In the genomic region with DNA sequence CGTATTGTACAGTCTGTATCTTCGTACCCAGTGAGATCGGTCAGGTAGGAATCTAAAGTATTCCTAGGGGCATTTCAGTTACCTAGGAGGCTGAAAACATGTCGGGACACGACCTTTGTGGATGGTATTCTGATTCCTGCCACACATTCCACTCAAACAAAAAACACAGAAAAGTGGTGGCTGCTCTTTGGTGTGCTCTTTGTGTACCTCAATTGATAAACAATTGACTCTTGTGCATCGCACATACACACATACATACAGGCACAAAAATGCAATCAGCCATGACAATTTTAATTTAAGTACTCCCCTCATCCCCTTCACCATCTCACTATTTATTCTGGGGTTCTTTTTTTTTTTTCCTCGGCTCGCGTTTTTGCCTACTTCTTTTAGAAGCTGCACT, we compare ENCODE assay signal across 2 fruit fly cellular contexts.
TF ChIP-seq lines count a peak whose summit lies in the region.

No protein-coding gene starts in this region.

- no peak for TF ChIP-seq CTCF in whole organism, embryonic (GFP tag; optimal IDR thresholded peaks at IDR 0.05; lab: Kevin White, UChicago)

TF ChIP-seq in whole organism, adult, 20 proteins besides CTCF, POLR2A, EP300 and RAD21:
- TF ChIP-seq tj (GFP tag; optimal IDR thresholded peaks at IDR 0.05; lab: Kevin White, UChicago): peak; percentile 4
- TF ChIP-seq pad (GFP tag; optimal IDR thresholded peaks at IDR 0.05; lab: Kevin White, UChicago): no peak
- no peak for TF ChIP-seq CG7101 (tag; optimal IDR thresholded peaks at IDR 0.05; lab: Kevin White, UChicago)
- TF ChIP-seq toe (GFP tag; optimal IDR thresholded peaks at IDR 0.05; lab: Kevin White, UChicago): no peak
- no peak for TF ChIP-seq CG14711 (tag; optimal IDR thresholded peaks at IDR 0.05; lab: Kevin White, UChicago)

TF ChIP-seq in whole organism, embryonic, 481 proteins besides CTCF, POLR2A, EP300 and RAD21 (continues in another document):
- TF ChIP-seq CG7839 (tag; optimal IDR thresholded peaks at IDR 0.05; lab: Kevin White, UChicago): no peak
- TF ChIP-seq CG18011 (GFP tag; optimal IDR thresholded peaks at IDR 0.05; lab: Kevin White, UChicago): no peak
- no peak for TF ChIP-seq Doc3 (GFP tag; IDR thresholded peaks at IDR 0.05; lab: Robert Waterston, UW; ENCODE audit: partially characterized antibody)
- no peak for TF ChIP-seq TFAM (GFP tag; optimal IDR thresholded peaks at IDR 0.05; lab: Kevin White, UChicago)
- no peak for TF ChIP-seq ap (GFP tag; IDR thresholded peaks at IDR 0.05; lab: Robert Waterston, UW)
- no peak for TF ChIP-seq CG10267 (tag; optimal IDR thresholded peaks at IDR 0.05; lab: Kevin White, UChicago)
- TF ChIP-seq Jarid2 (GFP tag; optimal IDR thresholded peaks at IDR 0.05; lab: Kevin White, UChicago): no peak
- TF ChIP-seq sug (tag; optimal IDR thresholded peaks at IDR 0.05; lab: Kevin White, UChicago): no peak
- no peak for TF ChIP-seq salm (tag; optimal IDR thresholded peaks at IDR 0.05; lab: Kevin White, UChicago)
- TF ChIP-seq dysf (GFP tag; IDR thresholded peaks at IDR 0.05; lab: Robert Waterston, UW): 0 out of 3 replicates have a peak, but pooled peaks have one; percentile 18
- no peak for TF ChIP-seq grau (tag; optimal IDR thresholded peaks at IDR 0.05; lab: Kevin White, UChicago)
- peak; percentile 40 for TF ChIP-seq sqz (GFP tag; optimal IDR thresholded peaks at IDR 0.05; lab: Kevin White, UChicago)
- no peak for TF ChIP-seq CG2116 (GFP tag; optimal IDR thresholded peaks at IDR 0.05; lab: Kevin White, UChicago)
- no peak for TF ChIP-seq grn (GFP tag; optimal IDR thresholded peaks at IDR 0.05; lab: Kevin White, UChicago)
- peak; percentile 89 for TF ChIP-seq p53 (GFP tag; optimal IDR thresholded peaks at IDR 0.05; lab: Kevin White, UChicago)
- no peak for TF ChIP-seq Mes4 (GFP tag; optimal IDR thresholded peaks at IDR 0.05; lab: Kevin White, UChicago)
- TF ChIP-seq CG6654 (GFP tag; optimal IDR thresholded peaks at IDR 0.05; lab: Kevin White, UChicago): no peak
- peak; percentile 81 for TF ChIP-seq kni (GFP tag; optimal IDR thresholded peaks at IDR 0.05; lab: Kevin White, UChicago)
- no peak for TF ChIP-seq HHEX (GFP tag; optimal IDR thresholded peaks at IDR 0.05; lab: Kevin White, UChicago)
- TF ChIP-seq az2 (GFP tag; optimal IDR thresholded peaks at IDR 0.05; lab: Kevin White, UChicago): no peak
- TF ChIP-seq CG6813 (GFP tag; optimal IDR thresholded peaks at IDR 0.05; lab: Kevin White, UChicago): no peak
- TF ChIP-seq Mad (GFP tag; optimal IDR thresholded peaks at IDR 0.05; lab: Kevin White, UChicago): no peak
- no peak for TF ChIP-seq Vsx1 (GFP tag; optimal IDR thresholded peaks at IDR 0.05; lab: Kevin White, UChicago)
- TF ChIP-seq CG8924 (tag; optimal IDR thresholded peaks at IDR 0.05; lab: Kevin White, UChicago): peak; percentile 8
- peak; percentile 86 for TF ChIP-seq pros (GFP tag; optimal IDR thresholded peaks at IDR 0.05; lab: Kevin White, UChicago)
- no peak for TF ChIP-seq en (GFP tag; optimal IDR thresholded peaks at IDR 0.05; lab: Kevin White, UChicago)
- TF ChIP-seq D19A (tag; optimal IDR thresholded peaks at IDR 0.05; lab: Kevin White, UChicago): no peak
- TF ChIP-seq CG3995 (GFP tag; optimal IDR thresholded peaks at IDR 0.05; lab: Kevin White, UChicago): no peak
- no peak for TF ChIP-seq Opbp (GFP tag; IDR thresholded peaks at IDR 0.05; lab: Robert Waterston, UW; ENCODE audit: partially characterized antibody)
- no peak for TF ChIP-seq CG31365 (tag; optimal IDR thresholded peaks at IDR 0.05; lab: Kevin White, UChicago)
- TF ChIP-seq ash1 (GFP tag; optimal IDR thresholded peaks at IDR 0.05; lab: Kevin White, UChicago): peak; percentile 16
- no peak for TF ChIP-seq HmgZ (tag; optimal IDR thresholded peaks at IDR 0.05; lab: Kevin White, UChicago)
- peak; percentile 41 for TF ChIP-seq zf30C (GFP tag; optimal IDR thresholded peaks at IDR 0.05; lab: Kevin White, UChicago)
- no peak for TF ChIP-seq rib (GFP tag; IDR thresholded peaks at IDR 0.05; lab: Robert Waterston, UW)
- TF ChIP-seq cg (GFP tag; optimal IDR thresholded peaks at IDR 0.05; lab: Kevin White, UChicago): peak; percentile 66
- no peak for TF ChIP-seq Fer1 (GFP tag; optimal IDR thresholded peaks at IDR 0.05; lab: Kevin White, UChicago)
- no peak for TF ChIP-seq Atf3 (GFP tag; optimal IDR thresholded peaks at IDR 0.05; lab: Kevin White, UChicago)
- TF ChIP-seq dimm (GFP tag; IDR thresholded peaks at IDR 0.05; lab: Robert Waterston, UW): no peak
- TF ChIP-seq CG3163 (GFP tag; optimal IDR thresholded peaks at IDR 0.05; lab: Kevin White, UChicago): peak; percentile 37
- no peak for TF ChIP-seq CG15601 (tag; optimal IDR thresholded peaks at IDR 0.05; lab: Kevin White, UChicago)
- TF ChIP-seq CG12299 (tag; optimal IDR thresholded peaks at IDR 0.05; lab: Kevin White, UChicago): no peak
- TF ChIP-seq Sin3A (optimal IDR thresholded peaks at IDR 0.05; lab: Kevin White, UChicago): no peak
- TF ChIP-seq z (GFP tag; IDR thresholded peaks at IDR 0.05; lab: Robert Waterston, UW): peak; percentile 69
- no peak for TF ChIP-seq ATbp (GFP tag; optimal IDR thresholded peaks at IDR 0.05; lab: Kevin White, UChicago)
- peak in 1 of 2 experiments; percentile 80 for TF ChIP-seq tll (GFP tag; optimal IDR thresholded peaks at IDR 0.05; lab: Kevin White, UChicago)
- no peak for TF ChIP-seq CG16779 (GFP tag; IDR thresholded peaks at IDR 0.05; lab: Robert Waterston, UW)
- no peak for TF ChIP-seq CG4820 (GFP tag; optimal IDR thresholded peaks at IDR 0.05; lab: Kevin White, UChicago)
- TF ChIP-seq CG3281 (GFP tag; optimal IDR thresholded peaks at IDR 0.05; lab: Kevin White, UChicago): no peak
- TF ChIP-seq CG15073 (GFP tag; optimal IDR thresholded peaks at IDR 0.05; lab: Kevin White, UChicago): no peak
- no peak for TF ChIP-seq CG4707 (GFP tag; optimal IDR thresholded peaks at IDR 0.05; lab: Kevin White, UChicago)
- no peak for TF ChIP-seq Dip3 (GFP tag; optimal IDR thresholded peaks at IDR 0.05; lab: Kevin White, UChicago)
- TF ChIP-seq sens (GFP tag; lab: Kevin White, UChicago): peak; percentile 2
- TF ChIP-seq luna (GFP tag; optimal IDR thresholded peaks at IDR 0.05; lab: Kevin White, UChicago): no peak
- no peak for TF ChIP-seq nerfin-2 (GFP tag; IDR thresholded peaks at IDR 0.05; lab: Robert Waterston, UW; ENCODE audit: partially characterized antibody)
- no peak for TF ChIP-seq CG8281 (tag; optimal IDR thresholded peaks at IDR 0.05; lab: Kevin White, UChicago)
- no peak for TF ChIP-seq odd (GFP tag; optimal IDR thresholded peaks at IDR 0.05; lab: Kevin White, UChicago)
- TF ChIP-seq unc-4 (GFP tag; IDR thresholded peaks at IDR 0.05; lab: Robert Waterston, UW; ENCODE audit: partially characterized antibody): no peak
- TF ChIP-seq Trl (optimal IDR thresholded peaks at IDR 0.05; lab: Kevin White, UChicago): peak in 1 of 2 experiments; percentile 1
- no peak for TF ChIP-seq Trl (GFP tag; optimal IDR thresholded peaks at IDR 0.05; lab: Kevin White, UChicago)
- TF ChIP-seq wdn (GFP tag; IDR thresholded peaks at IDR 0.05; lab: Robert Waterston, UW): no peak
- TF ChIP-seq Tbp (GFP tag; optimal IDR thresholded peaks at IDR 0.05; lab: Kevin White, UChicago): no peak
- TF ChIP-seq Six4 (GFP tag; optimal IDR thresholded peaks at IDR 0.05; lab: Kevin White, UChicago): no peak
- no peak for TF ChIP-seq CoRest (tag; optimal IDR thresholded peaks at IDR 0.05; lab: Kevin White, UChicago)
- no peak for TF ChIP-seq twi (tag; optimal IDR thresholded peaks at IDR 0.05; lab: Kevin White, UChicago)
- no peak for TF ChIP-seq oc (tag; optimal IDR thresholded peaks at IDR 0.05; lab: Kevin White, UChicago)
- TF ChIP-seq Dbx (GFP tag; IDR thresholded peaks at IDR 0.05; lab: Robert Waterston, UW): no peak
- TF ChIP-seq zen2 (GFP tag; IDR thresholded peaks at IDR 0.05; lab: Robert Waterston, UW; ENCODE audit: partially characterized antibody): no peak
- TF ChIP-seq CG14667 (GFP tag; IDR thresholded peaks at IDR 0.05; lab: Robert Waterston, UW): no peak
- TF ChIP-seq ttk (GFP tag; IDR thresholded peaks at IDR 0.05; lab: Robert Waterston, UW): no peak
- no peak for TF ChIP-seq CG6254 (GFP tag; optimal IDR thresholded peaks at IDR 0.05; lab: Kevin White, UChicago)
- no peak for TF ChIP-seq hbn (GFP tag; IDR thresholded peaks at IDR 0.05; lab: Robert Waterston, UW; ENCODE audit: partially characterized antibody)
- TF ChIP-seq crol (GFP tag; IDR thresholded peaks at IDR 0.05; lab: Robert Waterston, UW): peak; percentile 87
- no peak for TF ChIP-seq CG18619 (GFP tag; optimal IDR thresholded peaks at IDR 0.05; lab: Kevin White, UChicago)
- no peak for TF ChIP-seq CG8388 (GFP tag; optimal IDR thresholded peaks at IDR 0.05; lab: Kevin White, UChicago)
- no peak for TF ChIP-seq ci (GFP tag; IDR thresholded peaks at IDR 0.05; lab: Robert Waterston, UW)
- TF ChIP-seq CG2199 (GFP tag; IDR thresholded peaks at IDR 0.05; lab: Robert Waterston, UW): peak; percentile 43; the same call in 1 of the 3 replicates
- no peak for TF ChIP-seq crp (GFP tag; optimal IDR thresholded peaks at IDR 0.05; lab: Kevin White, UChicago)
- TF ChIP-seq btn (GFP tag; optimal IDR thresholded peaks at IDR 0.05; lab: Kevin White, UChicago): no peak
- peak; percentile 20 for TF ChIP-seq gcm (GFP tag; optimal IDR thresholded peaks at IDR 0.05; lab: Kevin White, UChicago)
- no peak for TF ChIP-seq nau (GFP tag; optimal IDR thresholded peaks at IDR 0.05; lab: Kevin White, UChicago)
- TF ChIP-seq gsb-n (tag; optimal IDR thresholded peaks at IDR 0.05; lab: Kevin White, UChicago): peak; percentile 51
- TF ChIP-seq CG10979 (tag; optimal IDR thresholded peaks at IDR 0.05; lab: Kevin White, UChicago): no peak
- TF ChIP-seq fd64A (GFP tag; optimal IDR thresholded peaks at IDR 0.05; lab: Kevin White, UChicago): no peak
- no peak for TF ChIP-seq vnd (GFP tag; IDR thresholded peaks at IDR 0.05; lab: Robert Waterston, UW; ENCODE audit: partially characterized antibody)
- no peak for TF ChIP-seq bigmax (GFP tag; optimal IDR thresholded peaks at IDR 0.05; lab: Kevin White, UChicago)
- no peak for TF ChIP-seq CG18476 (GFP tag; optimal IDR thresholded peaks at IDR 0.05; lab: Kevin White, UChicago)
